Fruit fly (Drosophila melanogaster) whole organism, wandering third instar larva: ENCODE measurements around the gene CG34355.

Source experiments
- Dif ChIP-seq: fragments of 200-275, 200-300 bp; sonication (Bioruptor generic); optimal IDR thresholded peaks from 2 replicates; lab custom pipeline; 2018; ENCODE audit warnings: missing biosample characterization, missing genetic modification characterization; ENCODE audit not compliant: partially characterized antibody
- Myc ChIP-seq: fragments of >200 bp; optimal IDR thresholded peaks from 2 replicates; lab custom pipeline; 2017
- h ChIP-seq: fragments of 200-800 bp; sonication (Bioruptor generic); optimal IDR thresholded peaks from 3 replicates; lab custom pipeline; 2016; ENCODE audit warnings: missing biosample characterization, mild to moderate bottlenecking, missing genetic modification characterization
- pan ChIP-seq: fragments of >200 bp; optimal IDR thresholded peaks from 2 replicates; lab custom pipeline; 2017
- sage ChIP-seq: fragments of 200-800 bp; sonication (Bioruptor generic); optimal IDR thresholded peaks from 2 replicates; lab custom pipeline; 2016; ENCODE audit warnings: missing biosample characterization, mild to moderate bottlenecking, missing genetic modification characterization
- usp ChIP-seq: fragments of >200 bp; optimal IDR thresholded peaks from 2 replicates; lab custom pipeline; 2017; ENCODE audit warnings: missing biosample characterization, missing genetic modification characterization

DNA sequence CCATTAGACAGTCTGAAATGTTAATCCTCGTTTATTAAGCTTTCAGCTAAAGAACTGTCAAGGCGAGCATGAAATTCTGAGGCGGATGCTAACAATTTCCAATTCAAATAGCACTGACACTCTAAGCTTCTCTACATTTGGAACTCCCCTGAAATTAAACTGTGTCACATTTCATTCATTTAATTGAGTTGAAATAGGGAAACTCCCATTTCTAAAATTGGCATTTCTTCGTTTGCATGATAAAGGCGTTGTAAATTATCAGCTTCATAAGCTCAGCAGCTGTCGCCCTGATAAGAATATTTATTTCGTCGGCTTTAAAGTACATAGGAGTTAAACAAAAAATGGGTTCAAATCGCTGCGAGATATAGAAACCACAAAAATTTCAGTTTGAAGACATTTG is 81.5 kb downstream of the CG34355 start:
- TF ChIP-seq h (GFP tag; lab: Kevin White, UChicago) (no peak), usp (GFP tag; lab: Kevin White, UChicago) (no peak), Dif (GFP tag; lab: Kevin White, UChicago) (no peak), sage (no peak), Myc (lab: Kevin White, UChicago) (no peak), pan (lab: Kevin White, UChicago) (no peak)
